Worm (Caenorhabditis elegans) whole organism, L4/young adult: ENCODE results near the gene ZK1193.2.

Experiments used
- W03F9.2 ChIP-seq: fragments of 150-350 bp; optimal IDR thresholded peaks from 2 replicates; lab custom pipeline; 2014; ENCODE audit warnings: missing biosample characterization, missing genetic modification characterization
- dao-5 ChIP-seq: sonication (generic microtip); optimal IDR thresholded peaks from 2 replicates; lab custom pipeline; 2016; ENCODE audit warnings: missing genotype, missing genetic modification characterization, moderate library complexity, missing compliant biosample characterization
- him-1 ChIP-seq: sonication (generic microtip); optimal IDR thresholded peaks from 2 replicates; lab custom pipeline; 2016; ENCODE audit warnings: missing genotype, missing genetic modification reagents, missing genetic modification characterization, missing compliant biosample characterization

The ZK1193.2 gene

ce11 chrX:380505-380904, 44.9 kb downstream of the ZK1193.2 start, which contains the start of gene R04A9.3:
R04A9.3 (minus strand) TSS chrX:380605.
- TF ChIP-seq W03F9.2 (tag; lab: Kevin White, UChicago) (no peak), dao-5 (tag; lab: Kevin White, UChicago) (no peak), him-1 (tag; lab: Kevin White, UChicago) (no peak)

- no peak for TF ChIP-seq W03F9.2 (tag; lab: Kevin White, UChicago)
- no peak for TF ChIP-seq him-1 (tag; lab: Kevin White, UChicago)
- TF ChIP-seq dao-5 (tag; lab: Kevin White, UChicago) = no peak
Measured at ce11 chrX:371761-372285, 53.6 kb downstream of the ZK1193.2 start, which contains the start of gene nrde-3. nrde-3 (plus strand) TSS chrX:372235.

- no peak for TF ChIP-seq him-1 (tag; lab: Kevin White, UChicago)
- no peak for TF ChIP-seq dao-5 (tag; lab: Kevin White, UChicago)
- TF ChIP-seq W03F9.2 (tag; lab: Kevin White, UChicago) = no peak
Measured at ce11 chrX:369923-370322, 55.5 kb downstream of the ZK1193.2 start.

- no peak for TF ChIP-seq dao-5 (tag; lab: Kevin White, UChicago)
- no peak for TF ChIP-seq W03F9.2 (tag; lab: Kevin White, UChicago)
- TF ChIP-seq him-1 (tag; lab: Kevin White, UChicago) = no peak
Measured at ce11 chrX:360479-360878, 65.0 kb downstream of the ZK1193.2 start, which contains the start of gene C04E7.5. C04E7.5 (plus strand) TSS chrX:360779.

- TF ChIP-seq dao-5 (tag; lab: Kevin White, UChicago) (no peak), W03F9.2 (tag; lab: Kevin White, UChicago) (no peak), him-1 (tag; lab: Kevin White, UChicago) (no peak)
Measured at ce11 chrX:357792-358191, 67.6 kb downstream of the ZK1193.2 start, which contains the start of gene C04E7.1. C04E7.1 (plus strand) TSS chrX:358092.
